Worm (Caenorhabditis elegans) whole organism, young adult: ENCODE data around the gene F17C11.4.

Experiments
- B0035.1 ChIP-seq: sonication (generic microtip); optimal IDR thresholded peaks from 2 replicates; lab custom pipeline; 2016; ENCODE audit warnings: missing genetic modification characterization, mild to moderate bottlenecking, missing compliant biosample characterization, missing genotype, missing genetic modification reagents
- B0261.1 ChIP-seq: sonication (generic microtip); optimal IDR thresholded peaks from 2 replicates; lab custom pipeline; 2016; ENCODE audit warnings: mild to moderate bottlenecking, missing genetic modification characterization, moderate library complexity, missing compliant biosample characterization
- B0336.3 ChIP-seq: fragments of 200-800 bp; sonication (Bioruptor generic); IDR thresholded peaks from 2 replicates; pipeline ENCODE4 v1.3.6; 2022; ENCODE audit warnings: missing genetic modification characterization, missing compliant biosample characterization
- C06A6.2 ChIP-seq: fragments of 200-800 bp; sonication (Bioruptor generic); conservative IDR thresholded peaks from 2 replicates; pipeline ENCODE4 v1.3.6; 2022; ENCODE audit warnings: missing genetic modification characterization, missing compliant biosample characterization
- D2030.7 ChIP-seq: fragments of 200-800 bp; sonication (Bioruptor generic); IDR thresholded peaks from 2 replicates; pipeline ENCODE4 v1.3.6; 2022; ENCODE audit warnings: missing genetic modification reagents, missing genetic modification characterization, missing compliant biosample characterization
- F10E7.11 ChIP-seq: sonication (generic microtip); optimal IDR thresholded peaks from 2 replicates; lab custom pipeline; 2017; ENCODE audit warnings: mild to moderate bottlenecking, missing genetic modification characterization, moderate library complexity, missing compliant biosample characterization
- F55B11.4 ChIP-seq: sonication (generic microtip); optimal IDR thresholded peaks from 2 replicates; lab custom pipeline; 2016; ENCODE audit warnings: missing compliant biosample characterization, missing genetic modification characterization, borderline replicate concordance; ENCODE audit not compliant: insufficient read depth
- F57A8.1 ChIP-seq: fragments of 200-800 bp; sonication (Bioruptor generic); optimal IDR thresholded peaks from 2 replicates; lab custom pipeline; 2018; ENCODE audit warnings: mild to moderate bottlenecking, missing genetic modification characterization, moderate library complexity, missing compliant biosample characterization
- K11D2.4 ChIP-seq: fragments of 200-800 bp; sonication (Bioruptor generic); IDR thresholded peaks from 2 replicates; pipeline ENCODE4 v1.3.6; 2022; ENCODE audit warnings: missing genetic modification reagents, missing genetic modification characterization, missing compliant biosample characterization
- Y53G8AR.9 ChIP-seq: fragments of 200-800 bp; sonication (Bioruptor generic); conservative IDR thresholded peaks from 2 replicates; pipeline ENCODE4 v1.3.6; 2022; ENCODE audit warnings: missing genetic modification reagents, missing genetic modification characterization, missing compliant biosample characterization
- Y56A3A.18 ChIP-seq: fragments of 200-800 bp; sonication (Bioruptor generic); IDR thresholded peaks from 2 replicates; pipeline ENCODE4 v1.3.6; 2022; ENCODE audit warnings: missing genetic modification reagents, missing genetic modification characterization, missing compliant biosample characterization
- ZK185.1 ChIP-seq: sonication (generic microtip); optimal IDR thresholded peaks from 2 replicates; lab custom pipeline; 2016; ENCODE audit warnings: mild to moderate bottlenecking, missing genetic modification characterization, missing compliant biosample characterization; ENCODE audit not compliant: poor library complexity, severe bottlenecking
- attf-6 ChIP-seq: fragments of 200-800 bp; sonication (Bioruptor generic); IDR thresholded peaks from 2 replicates; pipeline ENCODE4 v1.3.6; 2022; ENCODE audit warnings: missing genetic modification reagents, missing genetic modification characterization, missing compliant biosample characterization
- bed-1 ChIP-seq: fragments of 200-800 bp; sonication (Bioruptor generic); IDR thresholded peaks from 2 replicates; pipeline ENCODE4 v1.3.6; 2022; ENCODE audit warnings: missing genetic modification reagents, missing genetic modification characterization, missing compliant biosample characterization
- ccch-3 ChIP-seq: fragments of 200-800 bp; sonication (Bioruptor generic); optimal IDR thresholded peaks from 2 replicates; lab custom pipeline; 2018; ENCODE audit warnings: mild to moderate bottlenecking, missing genetic modification characterization, missing compliant biosample characterization
- cebp-1 ChIP-seq, 2 experiments: fragments of 200-800 bp in 1 of 2; sonication (Bioruptor generic) in 1 of 2; sonication (generic microtip) in 1 of 2; IDR thresholded peaks in 1 of 2; optimal IDR thresholded peaks in 1 of 2; 2 replicates each; pipeline versions ENCODE4 v1.3.6 to Lab custom; 2017 to 2022; ENCODE audit warnings: missing compliant biosample characterization in 2 of 2, missing genetic modification characterization in 2 of 2, mild to moderate bottlenecking in 1 of 2, missing genetic modification reagents in 1 of 2, moderate library complexity in 1 of 2
- ceh-58 ChIP-seq: fragments of 200-800 bp; sonication (Bioruptor generic); IDR thresholded peaks from 2 replicates; pipeline ENCODE4 v1.3.6; 2022; ENCODE audit warnings: missing genetic modification characterization, missing compliant biosample characterization
- ceh-79 ChIP-seq: sonication (generic microtip); optimal IDR thresholded peaks from 2 replicates; lab custom pipeline; 2017; ENCODE audit warnings: mild to moderate bottlenecking, missing genetic modification characterization, missing compliant biosample characterization
- dox-1 ChIP-seq: fragments of 200-800 bp; sonication (Bioruptor generic); IDR thresholded peaks from 2 replicates; pipeline ENCODE4 v1.3.6; 2022; ENCODE audit warnings: missing genetic modification reagents, missing genetic modification characterization, missing compliant biosample characterization
- dpl-1 ChIP-seq: fragments of 150-350 bp; optimal IDR thresholded peaks from 2 replicates; lab custom pipeline; 2014; ENCODE audit warnings: missing biosample characterization, missing genetic modification reagents, missing genetic modification characterization
- egl-18 ChIP-seq: fragments of 200-800 bp; sonication (Bioruptor generic); IDR thresholded peaks from 2 replicates; pipeline ENCODE4 v1.3.6; 2022; ENCODE audit warnings: missing genetic modification reagents, missing genetic modification characterization, missing compliant biosample characterization
- egl-44 ChIP-seq: fragments of 200-800 bp; sonication (Bioruptor generic); IDR thresholded peaks from 2 replicates; pipeline ENCODE4 v1.3.6; 2022; ENCODE audit warnings: missing genetic modification reagents, missing genetic modification characterization, missing compliant biosample characterization
- fkh-3 ChIP-seq: sonication (generic microtip); optimal IDR thresholded peaks from 2 replicates; lab custom pipeline; 2016; ENCODE audit warnings: mild to moderate bottlenecking, missing genetic modification characterization, missing compliant biosample characterization
- hlh-26 ChIP-seq: fragments of 200-800 bp; sonication (Bioruptor generic); conservative IDR thresholded peaks from 2 replicates; pipeline ENCODE4 v1.3.6; 2022; ENCODE audit warnings: missing genetic modification reagents, missing genetic modification characterization, missing compliant biosample characterization
- hrde-1 ChIP-seq: sonication (generic microtip); optimal IDR thresholded peaks from 2 replicates; lab custom pipeline; 2016; ENCODE audit warnings: missing genetic modification characterization, mild to moderate bottlenecking, missing compliant biosample characterization, moderate library complexity, missing genotype, missing genetic modification reagents, borderline replicate concordance
- hsf-1 ChIP-seq: fragments of 200-800 bp; sonication (Bioruptor generic); IDR thresholded peaks from 2 replicates; pipeline ENCODE4 v1.3.6; 2022; ENCODE audit warnings: missing genetic modification reagents, missing genetic modification characterization, missing compliant biosample characterization
- lag-1 ChIP-seq: fragments of 200-800 bp; sonication (Bioruptor generic); IDR thresholded peaks from 2 replicates; pipeline ENCODE4 v1.3.6; 2022; ENCODE audit warnings: missing genetic modification reagents, missing genetic modification characterization, missing compliant biosample characterization
- lin-35 ChIP-seq, 3 experiments: fragments of 150-350 bp in 2 of 3; sonication (generic microtip) in 1 of 3; optimal IDR thresholded peaks; 2 replicates each; lab custom pipeline; 2014 to 2018; ENCODE audit warnings: missing biosample characterization in 3 of 3, missing genetic modification characterization in 3 of 3, missing genetic modification reagents in 3 of 3
- lsl-1 ChIP-seq: fragments of 200-800 bp; sonication (Bioruptor generic); optimal IDR thresholded peaks from 2 replicates; lab custom pipeline; 2018; ENCODE audit warnings: mild to moderate bottlenecking, missing genetic modification characterization, moderate library complexity, missing compliant biosample characterization
- lsy-27 ChIP-seq: sonication (generic microtip); optimal IDR thresholded peaks from 2 replicates; lab custom pipeline; 2017; ENCODE audit warnings: missing genetic modification characterization, mild to moderate bottlenecking, missing compliant biosample characterization, antibody characterized with exemption, missing genotype, borderline replicate concordance; ENCODE audit not compliant: insufficient read depth
- madf-3 ChIP-seq: fragments of 200-800 bp; sonication (Bioruptor generic); IDR thresholded peaks from 2 replicates; pipeline ENCODE4 v1.3.6; 2022; ENCODE audit warnings: missing genetic modification reagents, missing genetic modification characterization, missing compliant biosample characterization
- madf-6 ChIP-seq: fragments of 200-800 bp; sonication (Bioruptor generic); IDR thresholded peaks from 2 replicates; pipeline ENCODE4 v1.3.6; 2022; ENCODE audit warnings: missing genetic modification reagents, missing genetic modification characterization, missing compliant biosample characterization
- nfya-2 ChIP-seq: fragments of 200-800 bp; sonication (Bioruptor generic); IDR thresholded peaks from 2 replicates; pipeline ENCODE4 v1.3.6; 2022; ENCODE audit warnings: missing genetic modification reagents, missing genetic modification characterization, missing compliant biosample characterization
- nfyb-1 ChIP-seq: fragments of 200-800 bp; sonication (Bioruptor generic); IDR thresholded peaks from 2 replicates; pipeline ENCODE4 v1.3.6; 2022; ENCODE audit warnings: missing genetic modification reagents, missing genetic modification characterization, missing compliant biosample characterization
- nhr-90 ChIP-seq: sonication (generic microtip); optimal IDR thresholded peaks from 2 replicates; lab custom pipeline; 2016; ENCODE audit warnings: missing genotype, mild to moderate bottlenecking, missing genetic modification characterization, missing compliant biosample characterization
- rcor-1 ChIP-seq: fragments of 200-800 bp; sonication (Bioruptor generic); IDR thresholded peaks from 2 replicates; pipeline ENCODE4 v1.3.6; 2022; ENCODE audit warnings: missing genetic modification reagents, missing genetic modification characterization, missing compliant biosample characterization
- repo-1 ChIP-seq: sonication (generic microtip); optimal IDR thresholded peaks from 2 replicates; lab custom pipeline; 2017; ENCODE audit warnings: mild to moderate bottlenecking, missing genetic modification characterization, missing compliant biosample characterization
- rpc-1 ChIP-seq, 2 experiments: fragments of 150-350 bp in 1 of 2; sonication (generic microtip) in 1 of 2; optimal IDR thresholded peaks; 2 replicates each; lab custom pipeline; 2014 to 2018; ENCODE audit warnings: missing biosample characterization in 1 of 2, missing genetic modification characterization in 1 of 2, missing genetic modification reagents in 1 of 2, missing genotype in 1 of 2
- snpc-3.4 ChIP-seq: sonication (generic microtip); optimal IDR thresholded peaks from 2 replicates; lab custom pipeline; 2017; ENCODE audit warnings: missing genetic modification characterization, mild to moderate bottlenecking, missing compliant biosample characterization, antibody characterized with exemption, moderate library complexity, missing genotype, missing genetic modification reagents
- snpc-4 ChIP-seq, 5 experiments: fragments of 150-350 bp in 1 of 5; sonication (generic microtip) in 4 of 5; optimal IDR thresholded peaks; 2 replicates each; lab custom pipeline; 2014 to 2018; ENCODE audit warnings: missing genetic modification characterization in 5 of 5, missing biosample characterization in 3 of 5, antibody characterized with exemption in 2 of 5, mild to moderate bottlenecking in 2 of 5, missing compliant biosample characterization in 2 of 5, missing genotype in 2 of 5, moderate library complexity in 2 of 5, missing genetic modification reagents in 1 of 5
- tbp1 ChIP-seq: fragments of 200-800 bp; sonication (Bioruptor generic); optimal IDR thresholded peaks from 2 replicates; lab custom pipeline; 2018; ENCODE audit warnings: mild to moderate bottlenecking, missing genetic modification characterization, missing compliant biosample characterization
- tbx-9 ChIP-seq: sonication (generic microtip); optimal IDR thresholded peaks from 2 replicates; lab custom pipeline; 2016; ENCODE audit warnings: borderline replicate concordance, missing genetic modification characterization, inconsistent platforms, missing compliant biosample characterization
- tlf-1 ChIP-seq: fragments of 200-800 bp; sonication (Bioruptor generic); optimal IDR thresholded peaks from 2 replicates; lab custom pipeline; 2018; ENCODE audit warnings: mild to moderate bottlenecking, missing genetic modification characterization, missing compliant biosample characterization
- ztf-22 ChIP-seq: fragments of 200-800 bp; sonication (Bioruptor generic); optimal IDR thresholded peaks from 2 replicates; lab custom pipeline; 2018; ENCODE audit warnings: mild to moderate bottlenecking, missing genetic modification characterization, moderate library complexity, missing compliant biosample characterization
- ztf-25 ChIP-seq: fragments of 200-800 bp; sonication (Bioruptor generic); IDR thresholded peaks from 2 replicates; pipeline ENCODE4 v1.3.6; 2022; ENCODE audit warnings: missing genetic modification reagents, missing genetic modification characterization, missing compliant biosample characterization
- ztf-3 ChIP-seq: fragments of 200-800 bp; sonication (Bioruptor generic); optimal IDR thresholded peaks from 2 replicates; lab custom pipeline; 2018; ENCODE audit warnings: mild to moderate bottlenecking, missing genetic modification characterization, missing compliant biosample characterization

The F17C11.4 gene

DNA sequence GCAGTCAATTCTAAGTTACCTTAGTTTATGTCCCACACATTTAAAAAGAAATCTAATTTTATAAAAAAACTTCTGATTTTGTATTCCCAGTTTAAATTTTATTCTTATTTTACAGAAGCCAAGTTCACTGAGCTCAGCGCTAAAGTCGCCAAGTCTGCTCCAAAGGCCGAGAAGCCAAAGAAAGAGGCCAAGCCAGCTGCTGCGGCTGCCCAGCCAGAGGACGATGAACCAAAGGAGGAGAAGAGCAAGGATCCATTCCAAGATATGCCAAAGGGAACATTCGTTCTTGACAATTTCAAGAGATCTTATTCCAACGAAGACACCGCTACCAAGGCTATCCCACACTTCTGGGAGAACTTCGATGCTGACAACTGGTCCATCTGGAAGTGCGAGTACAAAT is 15.2 kb downstream of the F17C11.4 start (continued):
- no peak for TF ChIP-seq lsl-1 (GFP tag; lab: Kevin White, UChicago)
- TF ChIP-seq repo-1 (tag; lab: Kevin White, UChicago): peak; percentile 8
- TF ChIP-seq F10E7.11 (tag; lab: Kevin White, UChicago): no peak
- TF ChIP-seq nfyb-1 (GFP tag; lab: Robert Waterston, UW): 0 out of 2 replicates have a peak, but pooled peaks have one; percentile 23
- TF ChIP-seq B0035.1 (tag; lab: Kevin White, UChicago): no peak
- no peak for TF ChIP-seq attf-6 (GFP tag; lab: Robert Waterston, UW)
- TF ChIP-seq snpc-3.4 (tag; lab: Kevin White, UChicago): no peak
- no peak for TF ChIP-seq ztf-3 (GFP tag; lab: Kevin White, UChicago)
- no peak for TF ChIP-seq D2030.7 (GFP tag; lab: Robert Waterston, UW)
- TF ChIP-seq nfya-2: no peak
- TF ChIP-seq cebp-1 (GFP tag; IDR thresholded peaks at IDR 0.05; lab: Robert Waterston, UW): no peak
- no peak for TF ChIP-seq cebp-1 (tag; optimal IDR thresholded peaks at IDR 0.05; lab: Kevin White, UChicago)
- no peak for TF ChIP-seq dox-1 (GFP tag; lab: Robert Waterston, UW)
- 0 out of 2 replicates have a peak, but pooled peaks have one; percentile 53 for TF ChIP-seq B0336.3 (GFP tag; lab: Robert Waterston, UW)
- TF ChIP-seq madf-6 (GFP tag; lab: Robert Waterston, UW): peak; percentile 45; the same call in 1 of the 2 replicates
- TF ChIP-seq lin-35 (GFP tag; optimal IDR thresholded peaks at IDR 0.05; lab: Kevin White, UChicago): no peak
- TF ChIP-seq ceh-58 (GFP tag; lab: Robert Waterston, UW): no peak
- no peak for TF ChIP-seq nhr-90 (tag; lab: Kevin White, UChicago)
- TF ChIP-seq lsy-27 (tag; lab: Kevin White, UChicago): no peak
- TF ChIP-seq ceh-79 (tag; lab: Kevin White, UChicago): no peak
- TF ChIP-seq tlf-1 (GFP tag; lab: Kevin White, UChicago): no peak
- no peak for TF ChIP-seq egl-18
- no peak for TF ChIP-seq ztf-22
- no peak for TF ChIP-seq fkh-3
- TF ChIP-seq tbx-9: no peak
- no peak for TF ChIP-seq hlh-26 (GFP tag; lab: Robert Waterston, UW)
- no peak for TF ChIP-seq K11D2.4 (GFP tag; lab: Robert Waterston, UW)
- TF ChIP-seq hsf-1 (GFP tag; lab: Robert Waterston, UW): peak; percentile 46; the same call in 1 of the 2 replicates
- TF ChIP-seq F55B11.4 (tag; lab: Kevin White, UChicago): no peak
- no peak for TF ChIP-seq dpl-1
- no peak for TF ChIP-seq F57A8.1 (GFP tag; lab: Kevin White, UChicago)
- no peak for TF ChIP-seq ZK185.1
- no peak for TF ChIP-seq Y53G8AR.9
- no peak for TF ChIP-seq hrde-1
- no peak for TF ChIP-seq tbp1
- no peak for TF ChIP-seq C06A6.2
- no peak for TF ChIP-seq ccch-3 (GFP tag; lab: Kevin White, UChicago)
- 0 out of 2 replicates have a peak, but pooled peaks have one; percentile 21 for TF ChIP-seq lag-1 (GFP tag; lab: Robert Waterston, UW)
- peak; percentile 14; the same call in 1 of the 2 replicates for TF ChIP-seq madf-3 (GFP tag; lab: Robert Waterston, UW)
- no peak for TF ChIP-seq Y56A3A.18
- no peak for TF ChIP-seq ztf-25 (GFP tag; lab: Robert Waterston, UW)
- no peak for TF ChIP-seq egl-44 (GFP tag; lab: Robert Waterston, UW)
- no peak for TF ChIP-seq bed-1 (GFP tag; lab: Robert Waterston, UW)
- no peak for TF ChIP-seq B0261.1 (tag; lab: Kevin White, UChicago)
- TF ChIP-seq snpc-4 (GFP tag; optimal IDR thresholded peaks at IDR 0.05; lab: Kevin White, UChicago): no peak
- peak in 1 of 4 experiments; percentile 54 for TF ChIP-seq snpc-4 (tag; optimal IDR thresholded peaks at IDR 0.05; lab: Kevin White, UChicago)
- TF ChIP-seq rpc-1 (optimal IDR thresholded peaks at IDR 0.05; lab: Kevin White, UChicago): no peak
- TF ChIP-seq rpc-1 (tag; optimal IDR thresholded peaks at IDR 0.05; lab: Kevin White, UChicago): no peak
- no peak for TF ChIP-seq rcor-1
